Fruit fly (Drosophila melanogaster) whole organism, embryonic: ENCODE data around the gene CG3117.

Experiments
- CG10147 ChIP-seq: fragments of 200-800 bp; sonication (Bioruptor generic); optimal IDR thresholded peaks from 2 replicates; lab custom pipeline; 2019; ENCODE audit warnings: missing biosample characterization, mild to moderate bottlenecking, missing genetic modification characterization, moderate library complexity
- CG10543 ChIP-seq: fragments of 200-800 bp; sonication (Bioruptor generic); optimal IDR thresholded peaks from 3 replicates; lab custom pipeline; 2017; ENCODE audit warnings: missing biosample characterization, mild to moderate bottlenecking, missing genetic modification characterization, moderate library complexity
- CG11723 ChIP-seq: fragments of 200-800 bp; sonication (Bioruptor generic); optimal IDR thresholded peaks from 2 replicates; lab custom pipeline; 2017; ENCODE audit warnings: missing biosample characterization, mild to moderate bottlenecking, missing genetic modification characterization
- CG12219 ChIP-seq: fragments of 200-800 bp; sonication (Bioruptor generic); optimal IDR thresholded peaks from 3 replicates; lab custom pipeline; 2018; ENCODE audit warnings: missing biosample characterization, mild to moderate bottlenecking, missing genetic modification characterization
- CG13424 ChIP-seq: fragments of 200-800 bp; sonication (Bioruptor generic); optimal IDR thresholded peaks from 2 replicates; lab custom pipeline; 2019; ENCODE audit warnings: missing biosample characterization, mild to moderate bottlenecking, missing genetic modification characterization, moderate library complexity
- CG15479 ChIP-seq: fragments of 200-800 bp; sonication (Bioruptor generic); optimal IDR thresholded peaks from 3 replicates; lab custom pipeline; 2019; ENCODE audit warnings: missing biosample characterization, mild to moderate bottlenecking, missing genetic modification characterization, moderate library complexity
- CG15601 ChIP-seq: fragments of 200-800 bp; sonication (Bioruptor generic); optimal IDR thresholded peaks from 3 replicates; lab custom pipeline; 2019; ENCODE audit warnings: missing biosample characterization, mild to moderate bottlenecking, missing genetic modification characterization, moderate library complexity
- CG17359 ChIP-seq: fragments of 200-800 bp; sonication (Bioruptor generic); optimal IDR thresholded peaks from 3 replicates; lab custom pipeline; 2018; ENCODE audit warnings: missing biosample characterization, mild to moderate bottlenecking, missing genetic modification characterization, moderate library complexity
- CG2120 ChIP-seq: fragments of 200-800 bp; sonication (Bioruptor generic); optimal IDR thresholded peaks from 3 replicates; lab custom pipeline; 2016; ENCODE audit warnings: missing biosample characterization, missing genetic modification characterization
- CG2202 ChIP-seq: fragments of 200-800 bp; sonication (Bioruptor generic); optimal IDR thresholded peaks from 2 replicates; lab custom pipeline; 2018; ENCODE audit warnings: missing biosample characterization, mild to moderate bottlenecking, missing genetic modification characterization
- CG3407 ChIP-seq: fragments of 200-800 bp; sonication (Bioruptor generic); optimal IDR thresholded peaks from 2 replicates; lab custom pipeline; 2018; ENCODE audit warnings: missing biosample characterization, mild to moderate bottlenecking, missing genetic modification characterization
- CG7372 ChIP-seq: fragments of 200-800 bp; sonication (Bioruptor generic); IDR thresholded peaks from 2 replicates; pipeline ENCODE4 v1.3.6; 2022; ENCODE audit warnings: missing biosample characterization, missing genetic modification characterization
- CG9932 ChIP-seq: fragments of 200-800 bp; sonication (Bioruptor generic); IDR thresholded peaks from 2 replicates; pipeline ENCODE4 v1.3.6; 2022; ENCODE audit warnings: missing biosample characterization, missing genetic modification characterization
- D19B ChIP-seq: fragments of 200-800 bp; sonication (Bioruptor generic); optimal IDR thresholded peaks from 2 replicates; lab custom pipeline; 2017; ENCODE audit warnings: missing biosample characterization, mild to moderate bottlenecking, missing genetic modification characterization
- Dip3 ChIP-seq: fragments of 200-800 bp; sonication (Bioruptor generic); optimal IDR thresholded peaks from 3 replicates; lab custom pipeline; 2016; ENCODE audit warnings: missing biosample characterization, missing genetic modification characterization
- Dll ChIP-seq: fragments of 200-800 bp; sonication (Bioruptor generic); IDR thresholded peaks from 4 replicates; pipeline ENCODE4 v1.3.6; 2022; ENCODE audit warnings: missing biosample characterization, missing genetic modification characterization; ENCODE audit not compliant: partially characterized antibody
- Fer1 ChIP-seq: fragments of 200-800 bp; sonication (Bioruptor generic); optimal IDR thresholded peaks from 2 replicates; lab custom pipeline; 2017; ENCODE audit warnings: missing biosample characterization, mild to moderate bottlenecking, missing genetic modification characterization
- Hand ChIP-seq: fragments of 200-800 bp; sonication (Bioruptor generic); optimal IDR thresholded peaks from 2 replicates; lab custom pipeline; 2017; ENCODE audit warnings: mild to moderate bottlenecking, missing biosample characterization, missing genetic modification reagents, missing genetic modification characterization
- Hmx ChIP-seq: fragments of 200-800 bp; sonication (Bioruptor generic); optimal IDR thresholded peaks from 2 replicates; lab custom pipeline; 2016; ENCODE audit warnings: missing biosample characterization, missing genetic modification characterization
- Hsf ChIP-seq: fragments of 200-800 bp; sonication (Bioruptor generic); optimal IDR thresholded peaks from 3 replicates; lab custom pipeline; 2016; ENCODE audit warnings: missing biosample characterization, missing genetic modification characterization
- Med ChIP-seq: fragments of 200-800 bp; sonication (Bioruptor generic); peaks from one replicate; lab custom pipeline; 2016; ENCODE audit warnings: missing biosample characterization, missing genetic modification characterization, mild to moderate bottlenecking, inconsistent platforms, moderate library complexity
- Neu2 ChIP-seq: fragments of 200-800 bp; sonication (Bioruptor generic); optimal IDR thresholded peaks from 3 replicates; lab custom pipeline; 2016; ENCODE audit warnings: missing biosample characterization, missing genetic modification characterization, borderline replicate concordance
- Pdp1 ChIP-seq, 2 experiments: fragments of 200-800 bp; sonication (Bioruptor generic); optimal IDR thresholded peaks; 3 replicates each; lab custom pipeline; 2016; ENCODE audit warnings: missing biosample characterization in 2 of 2, missing genetic modification characterization in 2 of 2, mild to moderate bottlenecking in 1 of 2, moderate library complexity in 1 of 2
- ash1 ChIP-seq: fragments of 200-800 bp; sonication (Bioruptor generic); optimal IDR thresholded peaks from 2 replicates; lab custom pipeline; 2018; ENCODE audit warnings: missing biosample characterization, mild to moderate bottlenecking, missing genetic modification characterization
- ci ChIP-seq: fragments of 200-800 bp; sonication (Bioruptor generic); IDR thresholded peaks from 3 replicates; pipeline ENCODE4 v1.3.6; 2022; ENCODE audit warnings: missing biosample characterization, missing genetic modification characterization
- exex ChIP-seq: fragments of 200-800 bp; sonication (Bioruptor generic); optimal IDR thresholded peaks from 4 replicates; lab custom pipeline; 2018; ENCODE audit warnings: missing biosample characterization, mild to moderate bottlenecking, missing genetic modification characterization, moderate library complexity
- fd3F ChIP-seq: fragments of 200-800 bp; sonication (Bioruptor generic); optimal IDR thresholded peaks from 2 replicates; lab custom pipeline; 2018; ENCODE audit warnings: missing biosample characterization, mild to moderate bottlenecking, missing genetic modification characterization, moderate library complexity
- grn ChIP-seq: fragments of 200-800 bp; sonication (Bioruptor generic); optimal IDR thresholded peaks from 3 replicates; lab custom pipeline; 2017; ENCODE audit warnings: missing biosample characterization, missing genetic modification characterization
- hkb ChIP-seq, 2 experiments: fragments of 200-800 bp in 1 of 2; fragments of >200 bp in 1 of 2; sonication (Bioruptor generic) in 1 of 2; IDR thresholded peaks in 1 of 2; optimal IDR thresholded peaks in 1 of 2; 2 replicates each; pipeline versions ENCODE4 v1.3.6 to Lab custom; 2017 to 2022; ENCODE audit warnings: missing biosample characterization in 1 of 2, missing genetic modification characterization in 1 of 2
- ind ChIP-seq: fragments of 200-800 bp; sonication (Bioruptor generic); optimal IDR thresholded peaks from 3 replicates; lab custom pipeline; 2016; ENCODE audit warnings: missing biosample characterization, missing genetic modification characterization
- jigr1 ChIP-seq: fragments of 200-800 bp; sonication (Bioruptor generic); IDR thresholded peaks from 3 replicates; pipeline ENCODE4 v1.3.6; 2022; ENCODE audit warnings: missing biosample characterization, missing genetic modification characterization
- jumu ChIP-seq: fragments of 200-800 bp; sonication (Bioruptor generic); optimal IDR thresholded peaks from 3 replicates; lab custom pipeline; 2016; ENCODE audit warnings: missing biosample characterization, missing genetic modification characterization
- nmo ChIP-seq: fragments of 200-800 bp; sonication (Bioruptor generic); optimal IDR thresholded peaks from 2 replicates; lab custom pipeline; 2018; ENCODE audit warnings: missing biosample characterization, mild to moderate bottlenecking, missing genetic modification characterization, moderate library complexity
- otp ChIP-seq: fragments of 200-800 bp; sonication (Bioruptor generic); IDR thresholded peaks from 3 replicates; pipeline ENCODE4, ENCODE4 v1.3.6; 2022; ENCODE audit warnings: missing biosample characterization, missing genetic modification characterization
- pan ChIP-seq, 4 experiments: fragments of >200 bp in 3 of 4; fragments of 200-800 bp in 1 of 4; sonication (Bioruptor generic) in 1 of 4; optimal IDR thresholded peaks in 3 of 4; IDR thresholded peaks in 1 of 4; 2 replicates each; pipeline versions ENCODE4 v1.3.6 to Lab custom; 2017 to 2022; ENCODE audit warnings: missing biosample characterization in 2 of 4, missing genetic modification characterization in 2 of 4, mixed read lengths in 1 of 4
- prd ChIP-seq, 3 experiments: fragments of >200 bp in 2 of 3; fragments of 200-800 bp in 1 of 3; sonication (Bioruptor generic) in 1 of 3; optimal IDR thresholded peaks in 2 of 3; IDR thresholded peaks in 1 of 3; 2 replicates in 2 of 3; 3 replicates in 1 of 3; pipeline versions ENCODE4 v1.3.6 to Lab custom; 2017 to 2022; ENCODE audit warnings: missing biosample characterization in 1 of 3, missing genetic modification characterization in 1 of 3
- ranshi ChIP-seq: fragments of 200-800 bp; sonication (Bioruptor generic); IDR thresholded peaks from 2 replicates; pipeline ENCODE4 v1.3.6; 2022; ENCODE audit warnings: missing biosample characterization, missing genetic modification characterization
- run ChIP-seq: fragments of 200-800 bp; sonication (Bioruptor generic); optimal IDR thresholded peaks from 3 replicates; lab custom pipeline; 2018; ENCODE audit warnings: missing biosample characterization, mild to moderate bottlenecking, missing genetic modification characterization
- schlank ChIP-seq: fragments of 200-800 bp; sonication (Bioruptor generic); optimal IDR thresholded peaks from 2 replicates; lab custom pipeline; 2018; ENCODE audit warnings: missing biosample characterization, mild to moderate bottlenecking, missing genetic modification characterization
- sisA ChIP-seq: fragments of 200-800 bp; sonication (Bioruptor generic); IDR thresholded peaks from 2 replicates; pipeline ENCODE4 v1.3.6; 2022; ENCODE audit warnings: missing biosample characterization, missing genetic modification characterization
- sr ChIP-seq: fragments of 200-800 bp; sonication (Bioruptor generic); IDR thresholded peaks from 3 replicates; pipeline ENCODE4 v1.3.6; 2022; ENCODE audit warnings: missing biosample characterization, missing genetic modification characterization
- stc ChIP-seq: fragments of 200-800 bp; sonication (Bioruptor generic); IDR thresholded peaks from 2 replicates; pipeline ENCODE4 v1.3.6; 2022; ENCODE audit warnings: missing biosample characterization, missing genetic modification characterization
- sug ChIP-seq: fragments of 200-800 bp; optimal IDR thresholded peaks from 2 replicates; lab custom pipeline; 2019; ENCODE audit warnings: missing biosample characterization, mild to moderate bottlenecking, missing genetic modification characterization, moderate library complexity
- wek ChIP-seq: fragments of 200-800 bp; sonication (Bioruptor generic); optimal IDR thresholded peaks from 3 replicates; lab custom pipeline; 2018; ENCODE audit warnings: missing biosample characterization, mild to moderate bottlenecking, missing genetic modification characterization, moderate library complexity

CG3117 gene

dm6 chr2L:2883703-2884294, 36.8 kb upstream of the CG3117 start:
- peak; percentile 35 for TF ChIP-seq Med (GFP tag; lab: Kevin White, UChicago)
- TF ChIP-seq hkb (optimal IDR thresholded peaks at IDR 0.05; lab: Kevin White, UChicago) = no peak
- no peak for TF ChIP-seq hkb (GFP tag; IDR thresholded peaks at IDR 0.05; lab: Robert Waterston, UW)
- TF ChIP-seq Hand (GFP tag; lab: Kevin White, UChicago) = peak; percentile 31
- TF ChIP-seq CG10543 (GFP tag; lab: Kevin White, UChicago) = peak; percentile 7
- TF ChIP-seq sug (tag; lab: Kevin White, UChicago) = no peak
- TF ChIP-seq Fer1 (GFP tag; lab: Kevin White, UChicago) = peak; percentile 2
- peak in 1 of 2 experiments; percentile 36 for TF ChIP-seq Pdp1 (GFP tag; optimal IDR thresholded peaks at IDR 0.05; lab: Kevin White, UChicago)
- peak; percentile 89 for TF ChIP-seq exex (tag; lab: Kevin White, UChicago)
- peak; percentile 18; the same call in 1 of the 2 replicates for TF ChIP-seq ranshi
- TF ChIP-seq grn (GFP tag; lab: Kevin White, UChicago) = peak; percentile 9
- no peak for TF ChIP-seq jigr1 (GFP tag; lab: Robert Waterston, UW)

- TF ChIP-seq CG10147 (GFP tag; lab: Kevin White, UChicago) = peak; percentile 20
- peak; percentile 49 for TF ChIP-seq Hsf (GFP tag; lab: Kevin White, UChicago)
- peak; percentile 43 for TF ChIP-seq nmo
- TF ChIP-seq CG15479 (GFP tag; lab: Kevin White, UChicago) = no peak
- TF ChIP-seq wek (GFP tag; lab: Kevin White, UChicago) = peak; percentile 75
- TF ChIP-seq jumu (GFP tag; lab: Kevin White, UChicago) = no peak
- TF ChIP-seq CG12219 = peak; percentile 25
- TF ChIP-seq pan (optimal IDR thresholded peaks at IDR 0.05; lab: Kevin White, UChicago) = no peak
- no peak for TF ChIP-seq pan (GFP tag; optimal IDR thresholded peaks at IDR 0.05 in 1 of 2, IDR thresholded peaks at IDR 0.05 in 1 of 2)
- no peak for TF ChIP-seq CG2202
- TF ChIP-seq CG9932 = peak; percentile 50
- peak; percentile 47 for TF ChIP-seq CG13424 (tag; lab: Kevin White, UChicago)
- no peak for TF ChIP-seq stc
- peak; percentile 35 for TF ChIP-seq ind (GFP tag; lab: Kevin White, UChicago)
- TF ChIP-seq ci = peak; percentile 79
- TF ChIP-seq fd3F (GFP tag; lab: Kevin White, UChicago) = peak; percentile 40
- no peak for TF ChIP-seq Neu2 (GFP tag; lab: Kevin White, UChicago)
- peak; percentile 39; the same call in 1 of the 2 replicates for TF ChIP-seq CG7372
- peak; percentile 19 for TF ChIP-seq schlank
- TF ChIP-seq Dll (GFP tag; lab: Robert Waterston, UW) = no peak
- TF ChIP-seq CG3407 = peak; percentile 62
- TF ChIP-seq run (tag; lab: Kevin White, UChicago) = peak; percentile 15
- peak; percentile 63 for TF ChIP-seq CG2120
- TF ChIP-seq CG15601 (tag; lab: Kevin White, UChicago) = peak; percentile 55
- TF ChIP-seq sisA (GFP tag; lab: Robert Waterston, UW) = peak; percentile 25; the same call in 1 of the 2 replicates
- TF ChIP-seq Hmx (GFP tag; lab: Kevin White, UChicago) = no peak
- peak; percentile 8 for TF ChIP-seq CG11723 (GFP tag; lab: Kevin White, UChicago)
- TF ChIP-seq Dip3 (GFP tag; lab: Kevin White, UChicago) = no peak
- TF ChIP-seq otp (GFP tag; lab: Robert Waterston, UW) = peak; percentile 60; the same call in 1 of the 3 replicates
- TF ChIP-seq D19B = peak; percentile 14
- TF ChIP-seq ash1 (GFP tag; lab: Kevin White, UChicago) = no peak
- TF ChIP-seq sr = 0 out of 3 replicates have a peak, but pooled peaks have one; percentile 29
- peak; percentile 61 for TF ChIP-seq CG17359 (tag; lab: Kevin White, UChicago)
- TF ChIP-seq prd (optimal IDR thresholded peaks at IDR 0.05; lab: Kevin White, UChicago) = no peak
- peak; percentile 33; the same call in 1 of the 3 replicates for TF ChIP-seq prd (GFP tag; IDR thresholded peaks at IDR 0.05; lab: Robert Waterston, UW)
These were observed 36.1 kb upstream of the CG3117 start for dm6 chr2L:2882968-2883702.
